Fruit fly (Drosophila melanogaster) whole organism, embryonic: Measurements from ENCODE around the gene CG12056.

Source experiments
- CG15479 ChIP-seq: fragments of 200-800 bp; sonication (Bioruptor generic); optimal IDR thresholded peaks from 3 replicates; lab custom pipeline; 2019; ENCODE audit warnings: missing biosample characterization, mild to moderate bottlenecking, missing genetic modification characterization, moderate library complexity
- CG15601 ChIP-seq: fragments of 200-800 bp; sonication (Bioruptor generic); optimal IDR thresholded peaks from 3 replicates; lab custom pipeline; 2019; ENCODE audit warnings: missing biosample characterization, mild to moderate bottlenecking, missing genetic modification characterization, moderate library complexity
- CG17186 ChIP-seq: fragments of 200-800 bp; sonication (Bioruptor generic); optimal IDR thresholded peaks from 3 replicates; lab custom pipeline; 2017; ENCODE audit warnings: missing biosample characterization, missing genetic modification reagents, missing genetic modification characterization
- CG18262 ChIP-seq: fragments of 200-800 bp; optimal IDR thresholded peaks from 3 replicates; lab custom pipeline; 2019; ENCODE audit warnings: missing biosample characterization, mild to moderate bottlenecking, missing genetic modification characterization, moderate library complexity
- CG2116 ChIP-seq: fragments of 200-800 bp; sonication (Bioruptor generic); optimal IDR thresholded peaks from 3 replicates; lab custom pipeline; 2018; ENCODE audit warnings: missing biosample characterization, mild to moderate bottlenecking, missing genetic modification characterization
- CG31388 ChIP-seq: fragments of 200-800 bp; sonication (Bioruptor generic); optimal IDR thresholded peaks from 2 replicates; lab custom pipeline; 2016; ENCODE audit warnings: missing biosample characterization, missing genetic modification characterization
- CG4820 ChIP-seq: fragments of 200-800 bp; sonication (Bioruptor generic); optimal IDR thresholded peaks from 3 replicates; lab custom pipeline; 2016; ENCODE audit warnings: missing biosample characterization, missing genetic modification characterization
- CG6765 ChIP-seq: fragments of 200-800 bp; sonication (Bioruptor generic); optimal IDR thresholded peaks from 3 replicates; lab custom pipeline; 2017; ENCODE audit warnings: missing biosample characterization, mild to moderate bottlenecking, missing genetic modification characterization
- CG9609 ChIP-seq: fragments of 200-800 bp; sonication (Bioruptor generic); optimal IDR thresholded peaks from 3 replicates; lab custom pipeline; 2016; ENCODE audit warnings: missing biosample characterization, missing genetic modification characterization
- CG9932 ChIP-seq: fragments of 200-800 bp; sonication (Bioruptor generic); IDR thresholded peaks from 2 replicates; pipeline ENCODE4 v1.3.6; 2022; ENCODE audit warnings: missing biosample characterization, missing genetic modification characterization
- Dref ChIP-seq: fragments of 200-800 bp; sonication (Bioruptor generic); IDR thresholded peaks from 2 replicates; pipeline ENCODE4 v1.3.6; 2022; ENCODE audit warnings: missing biosample characterization, missing genetic modification characterization
- Elba2 ChIP-seq: fragments of 200-800 bp; sonication (Bioruptor generic); optimal IDR thresholded peaks from 3 replicates; lab custom pipeline; 2016; ENCODE audit warnings: missing biosample characterization, missing genetic modification characterization
- HLHmδ ChIP-seq: fragments of 200-800 bp; sonication (Bioruptor generic); optimal IDR thresholded peaks from 2 replicates; lab custom pipeline; 2018; ENCODE audit warnings: missing biosample characterization, mild to moderate bottlenecking, missing genetic modification characterization, moderate library complexity
- Max ChIP-seq: fragments of 200-800 bp; sonication (Bioruptor generic); optimal IDR thresholded peaks from 2 replicates; lab custom pipeline; 2016; ENCODE audit warnings: missing biosample characterization, mild to moderate bottlenecking, missing genetic modification characterization
- Med ChIP-seq: fragments of 200-800 bp; sonication (Bioruptor generic); peaks from one replicate; lab custom pipeline; 2016; ENCODE audit warnings: missing biosample characterization, missing genetic modification characterization, mild to moderate bottlenecking, inconsistent platforms, moderate library complexity
- Myb ChIP-seq: fragments of 200-800 bp; sonication (Bioruptor generic); optimal IDR thresholded peaks from 2 replicates; lab custom pipeline; 2016; ENCODE audit warnings: missing biosample characterization, missing genetic modification characterization
- Nf-YC ChIP-seq: fragments of 200-800 bp; optimal IDR thresholded peaks from 3 replicates; lab custom pipeline; 2019; ENCODE audit warnings: missing biosample characterization, mild to moderate bottlenecking, missing genetic modification characterization, moderate library complexity
- Pdp1 ChIP-seq, 2 experiments: fragments of 200-800 bp; sonication (Bioruptor generic); optimal IDR thresholded peaks; 3 replicates each; lab custom pipeline; 2016; ENCODE audit warnings: missing biosample characterization in 2 of 2, missing genetic modification characterization in 2 of 2, mild to moderate bottlenecking in 1 of 2, moderate library complexity in 1 of 2
- Sry-β ChIP-seq: fragments of 200-800 bp; sonication (Bioruptor generic); optimal IDR thresholded peaks from 2 replicates; lab custom pipeline; 2018; ENCODE audit warnings: missing biosample characterization, mild to moderate bottlenecking, missing genetic modification characterization, moderate library complexity
- Sry-δ ChIP-seq: fragments of 200-800 bp; sonication (Bioruptor generic); optimal IDR thresholded peaks from 2 replicates; lab custom pipeline; 2016; ENCODE audit warnings: missing biosample characterization, missing genetic modification characterization
- cato ChIP-seq: fragments of 200-800 bp; sonication (Bioruptor generic); optimal IDR thresholded peaks from 2 replicates; lab custom pipeline; 2016; ENCODE audit warnings: missing biosample characterization, missing genetic modification characterization, borderline replicate concordance
- cg ChIP-seq: fragments of 200-800 bp; sonication (Bioruptor generic); optimal IDR thresholded peaks from 3 replicates; lab custom pipeline; 2019; ENCODE audit warnings: missing biosample characterization, mild to moderate bottlenecking, missing genetic modification characterization, moderate library complexity
- chif ChIP-seq, 2 experiments: fragments of 200-800 bp; sonication (Bioruptor generic); optimal IDR thresholded peaks; 3 replicates each; lab custom pipeline; 2016; ENCODE audit warnings: missing biosample characterization in 2 of 2, missing genetic modification characterization in 2 of 2
- crol ChIP-seq: fragments of 200-800 bp; sonication (Bioruptor generic); IDR thresholded peaks from 2 replicates; pipeline ENCODE4 v1.3.6; 2022; ENCODE audit warnings: missing biosample characterization, missing genetic modification characterization
- crp ChIP-seq, 2 experiments: fragments of 200-800 bp; sonication (Bioruptor generic); optimal IDR thresholded peaks; 2 replicates in 1 of 2; 3 replicates in 1 of 2; lab custom pipeline; 2017; ENCODE audit warnings: missing biosample characterization in 2 of 2, missing genetic modification characterization in 2 of 2, mild to moderate bottlenecking in 1 of 2, moderate library complexity in 1 of 2
- ewg ChIP-seq: fragments of 200-800 bp; sonication (Bioruptor generic); optimal IDR thresholded peaks from 3 replicates; lab custom pipeline; 2017; ENCODE audit warnings: mild to moderate bottlenecking, missing biosample characterization, missing genetic modification reagents, missing genetic modification characterization
- hbn ChIP-seq: fragments of 200-800 bp; sonication (Bioruptor generic); IDR thresholded peaks from 2 replicates; pipeline ENCODE4 v1.3.6; 2022; ENCODE audit warnings: missing biosample characterization, missing genetic modification characterization; ENCODE audit not compliant: partially characterized antibody
- insv ChIP-seq, 2 experiments: fragments of 200-800 bp; sonication (Bioruptor generic); optimal IDR thresholded peaks; 3 replicates each; lab custom pipeline; 2016 to 2018; ENCODE audit warnings: missing biosample characterization in 2 of 2, missing genetic modification characterization in 2 of 2
- jing ChIP-seq: fragments of 200-800 bp; sonication (Bioruptor generic); optimal IDR thresholded peaks from 2 replicates; lab custom pipeline; 2018; ENCODE audit warnings: missing biosample characterization, mild to moderate bottlenecking, missing genetic modification characterization
- kni ChIP-seq: fragments of 200-800 bp; sonication (Bioruptor generic); optimal IDR thresholded peaks from 3 replicates; lab custom pipeline; 2017; ENCODE audit warnings: mild to moderate bottlenecking, missing biosample characterization, missing genetic modification reagents, missing genetic modification characterization
- lbe ChIP-seq: fragments of 200-800 bp; sonication (Bioruptor generic); optimal IDR thresholded peaks from 2 replicates; lab custom pipeline; 2016; ENCODE audit warnings: missing biosample characterization, mild to moderate bottlenecking, missing genetic modification characterization
- lilli ChIP-seq: fragments of 200-800 bp; sonication (Bioruptor generic); optimal IDR thresholded peaks from 3 replicates; lab custom pipeline; 2016; ENCODE audit warnings: missing biosample characterization, missing genetic modification characterization
- lola ChIP-seq, 3 experiments: fragments of >200 bp in 2 of 3; fragments of 200-800 bp in 1 of 3; sonication (Bioruptor generic) in 1 of 3; optimal IDR thresholded peaks; 2 replicates each; lab custom pipeline; 2017 to 2019; ENCODE audit warnings: missing biosample characterization in 3 of 3, missing genetic modification characterization in 3 of 3, mild to moderate bottlenecking in 1 of 3, moderate library complexity in 1 of 3
- nerfin-1 ChIP-seq: fragments of 200-800 bp; sonication (Bioruptor generic); optimal IDR thresholded peaks from 3 replicates; lab custom pipeline; 2019; ENCODE audit warnings: missing biosample characterization, mild to moderate bottlenecking, missing genetic modification characterization, moderate library complexity
- odd ChIP-seq: fragments of 200-800 bp; sonication (Bioruptor generic); optimal IDR thresholded peaks from 2 replicates; lab custom pipeline; 2017; ENCODE audit warnings: missing biosample characterization, mild to moderate bottlenecking, missing genetic modification characterization
- pita ChIP-seq: fragments of 200-800 bp; sonication (Bioruptor generic); optimal IDR thresholded peaks from 2 replicates; lab custom pipeline; 2017; ENCODE audit warnings: missing biosample characterization, mild to moderate bottlenecking, missing genetic modification characterization
- row ChIP-seq: fragments of 200-800 bp; sonication (Bioruptor generic); IDR thresholded peaks from 3 replicates; pipeline ENCODE4 v1.3.6; 2022; ENCODE audit warnings: missing biosample characterization, missing genetic modification characterization
- sens ChIP-seq: fragments of 200-800 bp; sonication (Bioruptor generic); peaks from one replicate; lab custom pipeline; 2016; ENCODE audit warnings: missing biosample characterization, missing genetic modification characterization
- slp2 ChIP-seq: fragments of 200-800 bp; sonication (Bioruptor generic); optimal IDR thresholded peaks from 2 replicates; lab custom pipeline; 2016; ENCODE audit warnings: missing biosample characterization, missing genetic modification characterization
- sug ChIP-seq: fragments of 200-800 bp; optimal IDR thresholded peaks from 2 replicates; lab custom pipeline; 2019; ENCODE audit warnings: missing biosample characterization, mild to moderate bottlenecking, missing genetic modification characterization, moderate library complexity
- twi ChIP-seq: fragments of 200-800 bp; optimal IDR thresholded peaks from 2 replicates; lab custom pipeline; 2019; ENCODE audit warnings: missing biosample characterization, mild to moderate bottlenecking, missing genetic modification characterization, moderate library complexity
- zen ChIP-seq: fragments of 200-800 bp; sonication (Bioruptor generic); optimal IDR thresholded peaks from 3 replicates; lab custom pipeline; 2018; ENCODE audit warnings: missing biosample characterization, mild to moderate bottlenecking, missing genetic modification characterization, moderate library complexity
- zfh1 ChIP-seq: fragments of 200-800 bp; sonication (Bioruptor generic); IDR thresholded peaks from 3 replicates; pipeline ENCODE4 v1.3.6; 2022; ENCODE audit warnings: missing biosample characterization, missing genetic modification characterization
- zfh2 ChIP-seq: fragments of 200-800 bp; sonication (Bioruptor generic); optimal IDR thresholded peaks from 2 replicates; lab custom pipeline; 2016; ENCODE audit warnings: missing biosample characterization, missing genetic modification characterization

Gene CG12056

dm6 chrX:9163645-9164509 is 28.6 kb upstream of the CG12056 start (continued):
- TF ChIP-seq chif (GFP tag; optimal IDR thresholded peaks at IDR 0.05; lab: Kevin White, UChicago) = no peak
- TF ChIP-seq Max = peak; percentile 31
- TF ChIP-seq CG4820 (GFP tag; lab: Kevin White, UChicago) = no peak
- TF ChIP-seq zfh2 (GFP tag; lab: Kevin White, UChicago) = no peak
- peak; percentile 12 for TF ChIP-seq CG18262 (tag; lab: Kevin White, UChicago)
- TF ChIP-seq twi (tag; lab: Kevin White, UChicago) = peak; percentile 20
- no peak for TF ChIP-seq Myb (GFP tag; lab: Kevin White, UChicago)
- TF ChIP-seq lbe (GFP tag; lab: Kevin White, UChicago) = peak; percentile 52
- TF ChIP-seq lilli (GFP tag; lab: Kevin White, UChicago) = no peak
- TF ChIP-seq cg = peak; percentile 82
- no peak for TF ChIP-seq jing (GFP tag; lab: Kevin White, UChicago)
- no peak for TF ChIP-seq zen
- TF ChIP-seq Dref (GFP tag; lab: Robert Waterston, UW) = no peak
- TF ChIP-seq cato (GFP tag; lab: Kevin White, UChicago) = no peak
- TF ChIP-seq lola (GFP tag; optimal IDR thresholded peaks at IDR 0.05; lab: Kevin White, UChicago) = peak in 1 of 3 experiments; percentile 6
- peak; percentile 35 for TF ChIP-seq kni (GFP tag; lab: Kevin White, UChicago)
- no peak for TF ChIP-seq slp2 (GFP tag; lab: Kevin White, UChicago)
- TF ChIP-seq CG15601 (tag; lab: Kevin White, UChicago) = no peak
- no peak for TF ChIP-seq Nf-YC (tag; lab: Kevin White, UChicago)
- TF ChIP-seq zfh1 (GFP tag; lab: Robert Waterston, UW) = no peak
- TF ChIP-seq crp (GFP tag; optimal IDR thresholded peaks at IDR 0.05; lab: Kevin White, UChicago) = peak in 1 of 2 experiments; percentile 22
- peak; percentile 48 for TF ChIP-seq sens (GFP tag; lab: Kevin White, UChicago)
- no peak for TF ChIP-seq pita (GFP tag; lab: Kevin White, UChicago)
- TF ChIP-seq HLHmδ (GFP tag; lab: Kevin White, UChicago) = no peak
- no peak for TF ChIP-seq CG31388 (GFP tag; lab: Kevin White, UChicago)
- TF ChIP-seq CG15479 (GFP tag; lab: Kevin White, UChicago) = peak; percentile 9
- peak; percentile 71 for TF ChIP-seq sug (tag; lab: Kevin White, UChicago)

dm6 chrX:9164510-9165506 is 27.7 kb upstream of the CG12056 start:
- TF ChIP-seq CG6765 (peak; percentile 14), CG17186 (peak; percentile 7), hbn (GFP tag; lab: Robert Waterston, UW) (no peak), nerfin-1 (tag; lab: Kevin White, UChicago) (peak; percentile 86), CG15479 (GFP tag; lab: Kevin White, UChicago) (peak; percentile 18), insv (GFP tag; optimal IDR thresholded peaks at IDR 0.05; lab: Kevin White, UChicago) (peak in 1 of 2 experiments; percentile 90), Sry-δ (no peak), CG2116 (GFP tag; lab: Kevin White, UChicago) (peak; percentile 17), Med (GFP tag; lab: Kevin White, UChicago) (peak; percentile 28), Pdp1 (GFP tag; optimal IDR thresholded peaks at IDR 0.05; lab: Kevin White, UChicago) (no peak), Elba2 (GFP tag; lab: Kevin White, UChicago) (peak; percentile 78), crol (0 out of 2 replicates have a peak, but pooled peaks have one; percentile 10), odd (no peak), cg (peak; percentile 9), CG9932 (no peak), row (GFP tag; lab: Robert Waterston, UW) (peak; percentile 50), CG9609 (GFP tag; lab: Kevin White, UChicago) (no peak), Sry-β (GFP tag; lab: Kevin White, UChicago) (peak; percentile 90), zfh1 (GFP tag; lab: Robert Waterston, UW) (0 out of 3 replicates have a peak, but pooled peaks have one; percentile 11), ewg (GFP tag; lab: Kevin White, UChicago) (peak; percentile 74)
